Worm (Caenorhabditis elegans): ENCODE results near the gene flp-12.

- TF ChIP-seq ztf-11 (tag; optimal IDR thresholded peaks at IDR 0.05) (no peak), ama-1 (optimal IDR thresholded peaks at IDR 0.05) (no peak)
These were observed 17.3 kb downstream of the flp-12 start for ce11 chrX:4574873-4575272.

Measured in whole organism, L3 larva.